Worm (Caenorhabditis elegans) whole organism, L4/young adult: ENCODE results near the gene sto-4.
A peak's percentile ranks its signal among the peaks of the same experiment; 100 is the strongest.

Experiments used
- W03F9.2 ChIP-seq: fragments of 150-350 bp; optimal IDR thresholded peaks from 2 replicates; lab custom pipeline; 2014; ENCODE audit warnings: missing biosample characterization, missing genetic modification characterization
- dao-5 ChIP-seq: sonication (generic microtip); optimal IDR thresholded peaks from 2 replicates; lab custom pipeline; 2016; ENCODE audit warnings: missing genotype, missing genetic modification characterization, moderate library complexity, missing compliant biosample characterization
- him-1 ChIP-seq: sonication (generic microtip); optimal IDR thresholded peaks from 2 replicates; lab custom pipeline; 2016; ENCODE audit warnings: missing genotype, missing genetic modification reagents, missing genetic modification characterization, missing compliant biosample characterization

The sto-4 gene

ce11 chrX:11624621-11625020, 19.3 kb upstream of the sto-4 start:
- TF ChIP-seq dao-5 (tag; lab: Kevin White, UChicago): no peak

DNA sequence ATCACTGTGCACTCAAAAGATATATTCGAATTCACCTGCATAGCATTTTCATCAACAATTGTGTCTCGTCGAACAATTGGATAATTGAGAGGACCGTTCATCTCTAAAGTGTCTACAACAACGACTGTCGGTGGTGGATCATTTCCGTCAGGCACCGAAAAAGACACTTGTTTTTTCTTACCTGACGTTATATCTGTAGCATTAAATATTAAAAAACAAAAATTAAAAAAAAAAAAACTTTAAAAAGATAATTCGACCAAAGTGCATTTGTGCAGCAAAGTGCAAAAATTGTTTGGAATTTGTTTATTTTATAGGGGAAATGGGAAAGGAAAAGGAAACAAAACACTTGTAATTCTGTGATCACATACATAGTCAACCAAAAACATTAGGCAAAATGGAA, 16.9 kb upstream of the sto-4 start, which contains the start of gene twk-44:
Gene twk-44 (minus strand): TSS at position 101 of the 400 bp plus-strand sequence.
- TF ChIP-seq dao-5 (tag; lab: Kevin White, UChicago) (no peak), him-1 (tag; lab: Kevin White, UChicago) (no peak), W03F9.2 (no peak)

DNA sequence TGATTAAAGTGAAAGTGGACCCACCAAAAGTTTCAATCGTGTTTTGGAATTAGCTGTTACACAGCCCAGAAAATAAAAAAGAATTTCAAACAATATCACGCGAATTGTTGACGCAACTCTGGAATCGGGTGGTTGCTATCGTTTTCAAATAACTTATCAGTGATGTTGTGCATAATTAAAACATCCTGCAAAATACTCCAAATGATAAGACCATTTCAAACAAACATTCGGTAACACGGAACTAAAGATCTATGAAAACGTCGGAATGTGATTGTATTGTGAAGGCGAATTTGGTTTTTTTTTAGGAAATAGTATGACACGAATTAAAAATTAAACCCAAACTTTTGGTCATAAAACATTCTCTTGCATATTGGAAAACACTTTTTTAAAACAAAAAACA, 15.3 kb upstream of the sto-4 start, which contains the start of gene spp-30:
Gene spp-30 (minus strand): TSS at position 101 of the 400 bp plus-strand sequence.
- TF ChIP-seq W03F9.2: no peak
- no peak for TF ChIP-seq him-1 (tag; lab: Kevin White, UChicago)

ce11 chrX:11630499-11630898, 13.4 kb upstream of the sto-4 start:
- TF ChIP-seq him-1 (tag; lab: Kevin White, UChicago): no peak
- no peak for TF ChIP-seq dao-5 (tag; lab: Kevin White, UChicago)
- no peak for TF ChIP-seq W03F9.2

- TF ChIP-seq him-1 (tag; lab: Kevin White, UChicago) (no peak), W03F9.2 (no peak), dao-5 (tag; lab: Kevin White, UChicago) (no peak)
Observed at ce11 chrX:11632107-11632506, 11.8 kb upstream of the sto-4 start, which contains the start of gene sto-6. sto-6 (plus strand) TSS chrX:11632407.

- TF ChIP-seq W03F9.2 (no peak), dao-5 (tag; lab: Kevin White, UChicago) (no peak), him-1 (tag; lab: Kevin White, UChicago) (no peak)
Observed at ce11 chrX:11633278-11633677, 10.6 kb upstream of the sto-4 start.

DNA sequence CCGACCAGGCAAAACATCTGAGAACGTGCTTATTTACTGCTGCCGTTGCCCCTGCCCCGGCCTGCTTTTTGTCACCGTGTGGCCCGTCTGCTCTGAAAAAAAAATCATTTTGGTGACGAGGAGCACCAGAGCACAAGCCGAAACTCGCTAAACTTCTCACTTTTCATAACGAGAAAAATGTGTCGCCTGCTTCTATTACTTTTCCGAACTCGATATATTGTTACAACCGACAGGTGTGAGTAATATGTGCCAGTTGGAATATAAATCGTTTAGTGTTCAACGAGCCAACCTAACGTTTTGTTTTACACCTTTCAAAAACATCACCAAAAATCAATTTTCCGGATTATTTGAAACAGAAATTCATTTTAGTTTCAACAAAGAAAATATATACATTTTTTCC, 6.2 kb upstream of the sto-4 start:
- TF ChIP-seq dao-5 (tag; lab: Kevin White, UChicago) (no peak), him-1 (tag; lab: Kevin White, UChicago) (no peak), W03F9.2 (no peak)

ce11 chrX:11638987-11639386, 4.9 kb upstream of the sto-4 start:
- TF ChIP-seq W03F9.2: no peak
- TF ChIP-seq him-1 (tag; lab: Kevin White, UChicago): no peak
- TF ChIP-seq dao-5 (tag; lab: Kevin White, UChicago): no peak

DNA sequence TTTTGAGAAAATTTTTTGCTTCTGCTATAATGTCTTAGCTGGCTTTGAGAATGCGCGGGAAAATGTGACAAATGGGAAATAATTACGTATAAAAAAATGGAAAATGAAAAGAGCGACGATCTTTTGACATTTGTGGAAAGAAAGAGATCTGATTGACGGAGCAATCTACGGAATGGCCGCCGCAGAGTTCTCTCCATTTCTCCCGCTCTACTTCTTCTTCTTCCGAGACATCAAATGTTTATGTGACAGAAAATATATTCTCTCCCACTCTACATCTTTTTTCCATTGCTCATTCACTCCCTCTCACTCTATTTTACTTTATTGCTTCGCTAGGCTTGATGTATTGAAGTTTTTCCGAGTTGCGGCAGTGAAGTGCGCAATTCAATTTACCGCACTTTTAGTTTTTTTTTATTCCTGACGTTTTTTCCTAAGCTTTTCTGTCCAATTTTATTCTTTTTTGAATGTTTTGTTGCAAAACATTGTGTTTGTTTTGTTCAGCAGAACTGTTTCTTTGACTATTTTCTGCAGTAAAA, 3.4 kb upstream of the sto-4 start:
- TF ChIP-seq dao-5 (tag; lab: Kevin White, UChicago) (no peak), W03F9.2 (no peak), him-1 (tag; lab: Kevin White, UChicago) (no peak)

DNA sequence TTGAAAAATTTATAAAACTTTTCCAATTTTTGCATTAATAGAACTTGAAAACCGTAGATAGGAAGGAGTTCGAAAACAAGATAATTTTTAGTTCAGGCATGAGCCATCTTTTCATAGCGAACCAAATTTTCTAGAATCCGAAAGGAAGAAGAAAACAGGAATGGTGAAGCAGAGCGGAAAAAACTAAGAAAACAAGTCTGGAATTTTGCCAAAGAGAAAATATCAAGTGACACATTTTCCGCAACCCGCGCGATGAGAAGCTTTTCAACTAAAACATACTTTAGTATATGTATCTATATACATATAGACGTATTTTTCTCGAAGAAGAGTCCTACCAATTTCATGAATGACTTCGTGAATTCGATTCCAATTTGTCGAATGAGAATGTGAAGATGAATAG, 2.4 kb upstream of the sto-4 start:
- TF ChIP-seq him-1 (tag; lab: Kevin White, UChicago) (no peak), W03F9.2 (no peak), dao-5 (tag; lab: Kevin White, UChicago) (no peak)

DNA sequence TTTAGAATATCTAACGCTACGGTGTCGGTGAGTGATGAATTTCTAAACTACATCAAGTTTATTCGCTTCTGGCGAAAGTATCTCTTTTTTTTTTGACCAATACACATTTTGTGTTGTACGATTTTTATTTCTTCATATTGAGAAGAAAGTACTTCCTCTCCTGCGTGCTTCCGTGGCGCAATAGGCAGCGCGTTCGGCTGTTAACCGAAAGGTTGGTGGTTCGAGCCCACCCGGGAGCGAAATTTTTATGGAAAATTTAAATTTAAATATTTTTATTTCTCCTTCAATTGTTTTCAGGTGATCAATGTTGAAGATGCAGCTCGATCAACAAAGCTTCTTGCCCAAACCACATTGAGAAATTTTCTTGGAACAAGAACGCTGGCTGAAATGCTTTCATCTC, 1.6 kb downstream of the sto-4 start:
- TF ChIP-seq him-1 (tag; lab: Kevin White, UChicago): no peak
- no peak for TF ChIP-seq W03F9.2
- TF ChIP-seq dao-5 (tag; lab: Kevin White, UChicago): no peak

DNA sequence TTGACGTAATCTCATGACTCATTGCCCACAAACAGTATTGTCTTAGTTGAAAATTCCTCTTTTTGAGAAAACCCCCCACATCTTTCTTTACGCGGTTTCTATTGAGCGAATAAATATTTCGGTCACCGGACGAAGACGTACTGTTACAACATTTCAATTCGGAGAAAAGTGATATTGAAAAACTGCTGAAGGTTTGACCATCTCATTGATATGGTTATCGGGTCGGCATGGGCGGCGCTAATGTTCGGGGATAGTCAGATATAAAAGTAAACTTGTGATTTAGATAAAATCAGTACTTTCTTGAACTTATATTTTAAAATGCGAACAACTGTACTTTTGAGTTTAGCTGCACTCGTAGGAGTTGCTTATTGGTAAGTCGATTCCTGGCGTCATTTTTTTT, 3.2 kb downstream of the sto-4 start, which contains the start of gene T04F8.8:
Gene T04F8.8 (plus strand): TSS at position 301 of the 400 bp plus-strand sequence.
- no peak for TF ChIP-seq dao-5 (tag; lab: Kevin White, UChicago)
- TF ChIP-seq W03F9.2: no peak
- no peak for TF ChIP-seq him-1 (tag; lab: Kevin White, UChicago)

ce11 chrX:11650751-11651150, 6.8 kb downstream of the sto-4 start, which contains the start of gene cutl-11:
cutl-11 (minus strand) TSS chrX:11650851.
- TF ChIP-seq him-1 (tag; lab: Kevin White, UChicago) (no peak), dao-5 (tag; lab: Kevin White, UChicago) (no peak), W03F9.2 (no peak)

DNA sequence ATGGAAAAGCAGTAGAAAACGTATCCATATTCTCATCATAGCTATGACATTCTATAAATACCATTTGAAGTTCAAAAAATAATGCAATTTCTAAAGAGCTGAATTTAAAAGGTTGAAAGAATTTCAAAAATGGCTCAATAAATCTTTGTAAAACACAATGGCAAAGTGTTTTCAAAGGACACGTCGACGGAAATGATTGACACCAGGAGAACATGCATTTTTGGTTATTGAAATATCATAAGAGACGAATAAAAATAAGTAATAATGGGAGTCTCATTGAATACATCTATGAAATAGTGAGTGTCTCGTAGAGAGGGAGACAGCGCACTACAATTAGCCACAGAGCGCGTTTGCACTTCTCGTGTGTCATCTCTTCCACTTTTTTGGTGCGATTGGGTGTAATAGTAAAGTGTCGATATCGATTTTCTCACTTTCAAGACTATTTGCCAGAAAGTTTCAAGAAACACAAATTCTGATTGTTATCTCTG, 12.6 kb downstream of the sto-4 start, which contains the start of gene T04F8.2:
Gene T04F8.2 (minus strand): TSS at position 51 of the 488 bp plus-strand sequence.
- TF ChIP-seq W03F9.2: peak; percentile 65
- no peak for TF ChIP-seq dao-5 (tag; lab: Kevin White, UChicago)

DNA sequence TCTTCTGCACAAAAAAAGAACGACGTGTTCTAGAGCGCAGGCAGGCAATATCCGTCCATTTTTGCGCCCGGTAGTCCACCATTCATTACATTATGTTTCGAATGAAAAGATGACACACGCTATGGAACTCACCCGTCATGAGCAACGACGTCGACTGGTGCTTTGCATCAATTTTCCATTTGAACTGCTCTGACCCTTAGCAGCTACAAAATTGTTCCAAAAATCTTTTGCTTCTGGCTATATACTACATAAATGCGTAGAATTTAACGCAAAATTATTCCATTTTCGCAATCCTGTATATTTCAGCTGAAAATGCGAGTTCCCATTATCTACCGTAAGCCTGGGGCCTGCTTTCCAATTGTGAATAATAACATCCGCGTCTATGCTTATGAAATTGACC, 14.4 kb downstream of the sto-4 start, which contains the start of gene T04F8.3:
Gene T04F8.3 (plus strand): TSS at position 301 of the 400 bp plus-strand sequence.
- TF ChIP-seq dao-5 (tag; lab: Kevin White, UChicago) (no peak), him-1 (tag; lab: Kevin White, UChicago) (no peak), W03F9.2 (no peak)
